Fruit fly (Drosophila melanogaster) whole organism, embryonic: ENCODE results near the gene lectin-37Da.
A peak's percentile ranks its signal among the peaks of the same experiment; 100 is the strongest.

Experiments used
- CG11696 ChIP-seq: fragments of 200-800 bp; sonication (Bioruptor generic); IDR thresholded peaks from 2 replicates; pipeline ENCODE4 v1.3.6; 2022; ENCODE audit warnings: missing biosample characterization, missing genetic modification characterization
- CG1233 ChIP-seq: fragments of 200-800 bp; sonication (Bioruptor generic); optimal IDR thresholded peaks from 4 replicates; lab custom pipeline; 2018; ENCODE audit warnings: missing biosample characterization, mild to moderate bottlenecking, missing genetic modification characterization
- CG12659 ChIP-seq: fragments of 200-800 bp; sonication (Bioruptor generic); optimal IDR thresholded peaks from 3 replicates; lab custom pipeline; 2017; ENCODE audit warnings: mild to moderate bottlenecking, missing biosample characterization, missing genetic modification reagents, missing genetic modification characterization
- CG13287 ChIP-seq: fragments of 200-800 bp; sonication (Bioruptor generic); IDR thresholded peaks from 2 replicates; pipeline ENCODE4 v1.3.6; 2022; ENCODE audit warnings: missing biosample characterization, missing genetic modification characterization; ENCODE audit not compliant: partially characterized antibody
- CG14050 ChIP-seq: fragments of 200-800 bp; sonication (Bioruptor generic); IDR thresholded peaks from 3 replicates; pipeline ENCODE4 v1.3.6; 2022; ENCODE audit warnings: missing biosample characterization, missing genetic modification characterization
- CG14860 ChIP-seq: fragments of 200-800 bp; sonication (Bioruptor generic); IDR thresholded peaks from 3 replicates; pipeline ENCODE4 v1.3.6; 2022; ENCODE audit warnings: missing biosample characterization, missing genetic modification characterization; ENCODE audit not compliant: partially characterized antibody
- CG1603 ChIP-seq: fragments of 200-800 bp; sonication (Bioruptor generic); optimal IDR thresholded peaks from 2 replicates; lab custom pipeline; 2019; ENCODE audit warnings: missing biosample characterization, mild to moderate bottlenecking, missing genetic modification characterization, moderate library complexity
- CG16815 ChIP-seq: fragments of 200-800 bp; sonication (Bioruptor generic); optimal IDR thresholded peaks from 3 replicates; lab custom pipeline; 2017; ENCODE audit warnings: missing biosample characterization, mild to moderate bottlenecking, missing genetic modification characterization
- CG2116 ChIP-seq: fragments of 200-800 bp; sonication (Bioruptor generic); optimal IDR thresholded peaks from 3 replicates; lab custom pipeline; 2018; ENCODE audit warnings: missing biosample characterization, mild to moderate bottlenecking, missing genetic modification characterization
- CG30020 ChIP-seq: fragments of 200-800 bp; optimal IDR thresholded peaks from 2 replicates; lab custom pipeline; 2019; ENCODE audit warnings: missing biosample characterization, mild to moderate bottlenecking, missing genetic modification characterization, moderate library complexity
- CG31224 ChIP-seq: fragments of 200-800 bp; sonication (Bioruptor generic); IDR thresholded peaks from 2 replicates; pipeline ENCODE4 v1.3.6; 2022; ENCODE audit warnings: missing biosample characterization, missing genetic modification characterization
- CG3847 ChIP-seq: fragments of 200-800 bp; sonication (Bioruptor generic); IDR thresholded peaks from 2 replicates; pipeline ENCODE4 v1.3.6; 2022; ENCODE audit warnings: missing biosample characterization, missing genetic modification characterization
- CG6791 ChIP-seq: fragments of 200-800 bp; sonication (Bioruptor generic); IDR thresholded peaks from 3 replicates; pipeline ENCODE4 v1.3.6; 2022; ENCODE audit warnings: missing biosample characterization, missing genetic modification characterization; ENCODE audit not compliant: partially characterized antibody
- CG7928 ChIP-seq: fragments of 200-800 bp; sonication (Bioruptor generic); optimal IDR thresholded peaks from 2 replicates; lab custom pipeline; 2017; ENCODE audit warnings: missing biosample characterization, mild to moderate bottlenecking, missing genetic modification characterization
- CG9437 ChIP-seq: fragments of 200-800 bp; sonication (Bioruptor generic); optimal IDR thresholded peaks from 2 replicates; lab custom pipeline; 2018; ENCODE audit warnings: missing biosample characterization, mild to moderate bottlenecking, missing genetic modification characterization
- Dbx ChIP-seq: fragments of 200-800 bp; sonication (Bioruptor generic); IDR thresholded peaks from 3 replicates; pipeline ENCODE4 v1.3.6; 2022; ENCODE audit warnings: missing biosample characterization, missing genetic modification characterization
- Dp ChIP-seq: fragments of 200-800 bp; sonication (Bioruptor generic); optimal IDR thresholded peaks from 2 replicates; lab custom pipeline; 2018; ENCODE audit warnings: missing biosample characterization, mild to moderate bottlenecking, missing genetic modification characterization, moderate library complexity
- Eip74EF ChIP-seq, 2 experiments: fragments of 200-800 bp in 1 of 2; fragments of >200 bp in 1 of 2; sonication (Bioruptor generic) in 1 of 2; optimal IDR thresholded peaks; 2 replicates each; lab custom pipeline; 2017 to 2019; ENCODE audit warnings: missing biosample characterization in 2 of 2, missing genetic modification characterization in 2 of 2, mild to moderate bottlenecking in 1 of 2, moderate library complexity in 1 of 2
- HmgZ ChIP-seq: fragments of 200-800 bp; sonication (Bioruptor generic); optimal IDR thresholded peaks from 2 replicates; lab custom pipeline; 2018; ENCODE audit warnings: missing biosample characterization, mild to moderate bottlenecking, missing genetic modification characterization
- Hmr ChIP-seq: fragments of 200-800 bp; sonication (Bioruptor generic); optimal IDR thresholded peaks from 3 replicates; lab custom pipeline; 2017; ENCODE audit warnings: mild to moderate bottlenecking, missing biosample characterization, missing genetic modification reagents, missing genetic modification characterization
- Hr51 ChIP-seq, 2 experiments: fragments of 200-800 bp; sonication (Bioruptor generic); optimal IDR thresholded peaks; 2 replicates in 1 of 2; 3 replicates in 1 of 2; lab custom pipeline; 2016 to 2018; ENCODE audit warnings: missing biosample characterization in 2 of 2, missing genetic modification characterization in 2 of 2, mild to moderate bottlenecking in 1 of 2, moderate library complexity in 1 of 2
- Lhr ChIP-seq: fragments of 200-800 bp; sonication (Bioruptor generic); optimal IDR thresholded peaks from 3 replicates; lab custom pipeline; 2017; ENCODE audit warnings: mild to moderate bottlenecking, missing biosample characterization, missing genetic modification reagents, missing genetic modification characterization
- MESR4 ChIP-seq: fragments of 200-800 bp; sonication (Bioruptor generic); optimal IDR thresholded peaks from 2 replicates; lab custom pipeline; 2018; ENCODE audit warnings: missing biosample characterization, mild to moderate bottlenecking, missing genetic modification characterization, moderate library complexity
- Pdp1 ChIP-seq, 2 experiments: fragments of 200-800 bp; sonication (Bioruptor generic); optimal IDR thresholded peaks; 3 replicates each; lab custom pipeline; 2016; ENCODE audit warnings: missing biosample characterization in 2 of 2, missing genetic modification characterization in 2 of 2, mild to moderate bottlenecking in 1 of 2, moderate library complexity in 1 of 2
- Poxn ChIP-seq: fragments of 200-800 bp; sonication (Bioruptor generic); IDR thresholded peaks from 2 replicates; pipeline ENCODE4 v1.3.6; 2022; ENCODE audit warnings: missing biosample characterization, missing genetic modification characterization
- Ptx1 ChIP-seq: fragments of 200-800 bp; sonication (Bioruptor generic); IDR thresholded peaks from 2 replicates; pipeline ENCODE4 v1.3.6; 2022; ENCODE audit warnings: missing biosample characterization, missing genetic modification characterization
- Rfx ChIP-seq: fragments of 200-800 bp; sonication (Bioruptor generic); IDR thresholded peaks from 2 replicates; pipeline ENCODE4 v1.3.6; 2022; ENCODE audit warnings: missing biosample characterization, missing genetic modification characterization
- Scr ChIP-seq: fragments of 200-800 bp; sonication (Bioruptor generic); IDR thresholded peaks from 2 replicates; pipeline ENCODE4 v1.3.6; 2022; ENCODE audit warnings: missing biosample characterization, missing genetic modification characterization; ENCODE audit not compliant: partially characterized antibody
- Sin3A ChIP-seq: fragments of >200 bp; optimal IDR thresholded peaks from 2 replicates; lab custom pipeline; 2018
- abd-A ChIP-seq: fragments of 200-800 bp; sonication (Bioruptor generic); optimal IDR thresholded peaks from 3 replicates; lab custom pipeline; 2019; ENCODE audit warnings: missing biosample characterization, mild to moderate bottlenecking, missing genetic modification characterization, moderate library complexity
- br ChIP-seq: fragments of >200 bp; optimal IDR thresholded peaks from 2 replicates; lab custom pipeline; 2017
- cg ChIP-seq: fragments of 200-800 bp; sonication (Bioruptor generic); optimal IDR thresholded peaks from 3 replicates; lab custom pipeline; 2019; ENCODE audit warnings: missing biosample characterization, mild to moderate bottlenecking, missing genetic modification characterization, moderate library complexity
- crp ChIP-seq, 2 experiments: fragments of 200-800 bp; sonication (Bioruptor generic); optimal IDR thresholded peaks; 2 replicates in 1 of 2; 3 replicates in 1 of 2; lab custom pipeline; 2017; ENCODE audit warnings: missing biosample characterization in 2 of 2, missing genetic modification characterization in 2 of 2, mild to moderate bottlenecking in 1 of 2, moderate library complexity in 1 of 2
- dm ChIP-seq: fragments of 200-800 bp; sonication (Bioruptor generic); optimal IDR thresholded peaks from 3 replicates; lab custom pipeline; 2016; ENCODE audit warnings: missing biosample characterization, missing genetic modification characterization
- dmrt99B ChIP-seq: fragments of 200-800 bp; sonication (Bioruptor generic); optimal IDR thresholded peaks from 2 replicates; lab custom pipeline; 2018; ENCODE audit warnings: missing biosample characterization, mild to moderate bottlenecking, missing genetic modification characterization, moderate library complexity
- ind ChIP-seq: fragments of 200-800 bp; sonication (Bioruptor generic); optimal IDR thresholded peaks from 3 replicates; lab custom pipeline; 2016; ENCODE audit warnings: missing biosample characterization, missing genetic modification characterization
- jumu ChIP-seq: fragments of 200-800 bp; sonication (Bioruptor generic); optimal IDR thresholded peaks from 3 replicates; lab custom pipeline; 2016; ENCODE audit warnings: missing biosample characterization, missing genetic modification characterization
- kay ChIP-seq: fragments of 200-800 bp; sonication (Bioruptor generic); optimal IDR thresholded peaks from 2 replicates; lab custom pipeline; 2016; ENCODE audit warnings: missing biosample characterization, missing genetic modification characterization
- nerfin-1 ChIP-seq: fragments of 200-800 bp; sonication (Bioruptor generic); optimal IDR thresholded peaks from 3 replicates; lab custom pipeline; 2019; ENCODE audit warnings: missing biosample characterization, mild to moderate bottlenecking, missing genetic modification characterization, moderate library complexity
- pros ChIP-seq: fragments of 200-800 bp; sonication (Bioruptor generic); optimal IDR thresholded peaks from 3 replicates; lab custom pipeline; 2019; ENCODE audit warnings: missing biosample characterization, mild to moderate bottlenecking, missing genetic modification characterization, moderate library complexity
- sd ChIP-seq: fragments of 200-800 bp; sonication (Bioruptor generic); optimal IDR thresholded peaks from 3 replicates; lab custom pipeline; 2018; ENCODE audit warnings: missing biosample characterization, mild to moderate bottlenecking, missing genetic modification characterization, moderate library complexity
- sna ChIP-seq: fragments of 200-800 bp; sonication (Bioruptor generic); IDR thresholded peaks from 2 replicates; pipeline ENCODE4 v1.3.6; 2022; ENCODE audit warnings: missing biosample characterization, missing genetic modification characterization; ENCODE audit not compliant: partially characterized antibody
- stwl ChIP-seq: fragments of 200-800 bp; sonication (Bioruptor generic); optimal IDR thresholded peaks from 3 replicates; lab custom pipeline; 2018; ENCODE audit warnings: missing biosample characterization, mild to moderate bottlenecking, missing genetic modification characterization, moderate library complexity
- tna ChIP-seq: fragments of 200-800 bp; sonication (Bioruptor generic); IDR thresholded peaks from 2 replicates; pipeline ENCODE4 v1.3.6; 2022; ENCODE audit warnings: missing biosample characterization, missing genetic modification characterization; ENCODE audit not compliant: partially characterized antibody
- vvl ChIP-seq: fragments of 200-800 bp; sonication (Bioruptor generic); IDR thresholded peaks from 2 replicates; pipeline ENCODE4 v1.3.6; 2022; ENCODE audit warnings: missing biosample characterization, missing genetic modification characterization
- zen2 ChIP-seq: fragments of 200-800 bp; sonication (Bioruptor generic); IDR thresholded peaks from 3 replicates; pipeline ENCODE4 v1.3.6; 2022; ENCODE audit warnings: missing biosample characterization, missing genetic modification characterization; ENCODE audit not compliant: partially characterized antibody
- zf30C ChIP-seq: fragments of 200-800 bp; sonication (Bioruptor generic); optimal IDR thresholded peaks from 3 replicates; lab custom pipeline; 2018; ENCODE audit warnings: missing biosample characterization, mild to moderate bottlenecking, missing genetic modification characterization

lectin-37Da gene

DNA sequence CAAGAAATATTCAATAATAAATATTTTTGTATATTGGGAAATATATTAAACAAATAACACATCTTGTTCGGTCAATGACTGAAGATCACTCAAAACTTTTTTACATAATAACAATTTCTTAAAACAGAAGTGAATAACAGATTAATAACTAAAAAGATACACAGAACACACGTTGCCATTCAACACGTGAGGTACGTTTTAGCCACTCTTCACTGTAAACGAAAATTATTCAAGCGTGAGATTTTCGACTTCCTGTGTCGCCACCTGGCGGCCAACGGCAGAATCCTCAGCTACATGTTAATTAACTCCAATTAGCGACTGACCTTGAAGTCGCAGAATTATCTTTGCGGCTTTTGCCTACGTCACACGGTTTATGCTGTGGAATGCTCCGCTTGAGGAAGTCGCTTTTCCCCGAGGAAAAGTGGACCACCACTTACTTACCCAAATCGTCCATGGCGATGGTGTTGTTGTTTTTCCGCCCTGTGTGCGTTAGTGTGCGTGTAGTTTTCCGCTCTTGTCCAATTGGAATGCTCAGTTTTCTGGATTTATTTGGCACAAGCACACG is 7.7 kb downstream of the lectin-37Da start (continued):
- TF ChIP-seq sd (tag; lab: Kevin White, UChicago): peak; percentile 70
- TF ChIP-seq abd-A (tag; lab: Kevin White, UChicago): no peak
- peak; percentile 44 for TF ChIP-seq CG9437
- peak; percentile 53 for TF ChIP-seq CG16815 (GFP tag; lab: Kevin White, UChicago)
- TF ChIP-seq CG1233: peak; percentile 53
- TF ChIP-seq CG31224 (GFP tag; lab: Robert Waterston, UW): peak; percentile 38; the same call in 1 of the 2 replicates
- no peak for TF ChIP-seq dm (GFP tag; lab: Kevin White, UChicago)
- peak; percentile 16; the same call in 1 of the 2 replicates for TF ChIP-seq Poxn (GFP tag; lab: Robert Waterston, UW)
- TF ChIP-seq br (lab: Kevin White, UChicago): no peak
- no peak for TF ChIP-seq CG7928 (GFP tag; lab: Kevin White, UChicago)
- peak; percentile 57 to 61 for TF ChIP-seq Pdp1 (GFP tag; optimal IDR thresholded peaks at IDR 0.05; lab: Kevin White, UChicago)
- peak; percentile 13 for TF ChIP-seq jumu (GFP tag; lab: Kevin White, UChicago)
- TF ChIP-seq CG1603: peak; percentile 59
- peak; percentile 16 to 82 for TF ChIP-seq Hr51 (GFP tag; optimal IDR thresholded peaks at IDR 0.05; lab: Kevin White, UChicago)

DNA sequence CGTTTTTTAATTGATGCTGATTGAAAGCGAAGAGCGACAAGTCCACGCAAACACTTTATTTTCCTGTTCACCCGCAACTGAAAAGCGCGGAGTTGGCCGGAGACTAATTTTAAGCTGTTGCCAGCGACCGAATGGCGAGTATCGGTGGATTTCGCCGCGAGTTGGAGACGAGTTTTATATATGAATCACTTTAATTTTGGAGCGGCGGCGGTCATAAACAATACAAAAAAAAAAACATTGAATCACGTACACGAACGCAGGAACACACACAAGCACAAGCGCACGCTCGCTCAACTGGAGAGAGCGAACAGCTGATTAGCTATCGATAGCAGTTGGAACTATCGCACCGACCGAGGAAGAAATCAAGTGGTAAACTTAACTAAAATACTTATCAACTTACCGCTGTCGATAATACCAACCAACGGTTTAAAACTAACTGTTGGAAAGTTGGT is 8.2 kb downstream of the lectin-37Da start, which contains the start of gene Pax:
TSS of gene Pax (minus strand) at position 267 of the 452 bp plus-strand sequence.
- TF ChIP-seq sna (GFP tag; lab: Robert Waterston, UW): peak; percentile 92
- TF ChIP-seq CG14860 (GFP tag; lab: Robert Waterston, UW): peak; percentile 85
- peak; percentile 93 for TF ChIP-seq cg (GFP tag; lab: Kevin White, UChicago)
- peak; percentile 84 for TF ChIP-seq abd-A (tag; lab: Kevin White, UChicago)
- TF ChIP-seq kay (GFP tag; lab: Kevin White, UChicago): peak; percentile 55
- peak; percentile 95 for TF ChIP-seq CG6791 (GFP tag; lab: Robert Waterston, UW)
- no peak for TF ChIP-seq Eip74EF (GFP tag; optimal IDR thresholded peaks at IDR 0.05; lab: Kevin White, UChicago)
- TF ChIP-seq CG14050 (GFP tag; lab: Robert Waterston, UW): no peak
- TF ChIP-seq Sin3A (lab: Kevin White, UChicago): peak; percentile 34
- TF ChIP-seq CG11696: no peak
- peak; percentile 21 for TF ChIP-seq MESR4
- no peak for TF ChIP-seq zf30C
- TF ChIP-seq CG2116 (GFP tag; lab: Kevin White, UChicago): peak; percentile 66
- peak; percentile 19 for TF ChIP-seq pros (GFP tag; lab: Kevin White, UChicago)
- peak; percentile 18 for TF ChIP-seq Lhr (GFP tag; lab: Kevin White, UChicago)
- TF ChIP-seq vvl (GFP tag; lab: Robert Waterston, UW): peak; percentile 15; the same call in 1 of the 2 replicates
- peak; percentile 60 for TF ChIP-seq CG12659 (GFP tag; lab: Kevin White, UChicago)
- no peak for TF ChIP-seq dmrt99B (tag; lab: Kevin White, UChicago)
- TF ChIP-seq ind: no peak
- peak; percentile 87 to 99 for TF ChIP-seq crp (GFP tag; optimal IDR thresholded peaks at IDR 0.05; lab: Kevin White, UChicago)
- TF ChIP-seq tna (GFP tag; lab: Robert Waterston, UW): peak; percentile 88
- TF ChIP-seq Hmr: peak; percentile 11
- no peak for TF ChIP-seq CG30020
- peak; percentile 11 for TF ChIP-seq nerfin-1 (tag; lab: Kevin White, UChicago)
- peak; percentile 31 for TF ChIP-seq stwl (tag; lab: Kevin White, UChicago)
- no peak for TF ChIP-seq CG3847
- TF ChIP-seq Dp (GFP tag; lab: Kevin White, UChicago): peak; percentile 67
- peak; percentile 44 for TF ChIP-seq HmgZ
- TF ChIP-seq Rfx (GFP tag; lab: Robert Waterston, UW): peak; percentile 22; the same call in 1 of the 2 replicates
- peak; percentile 97 for TF ChIP-seq Scr
- TF ChIP-seq zen2 (GFP tag; lab: Robert Waterston, UW): peak; percentile 94
- 0 out of 3 replicates have a peak, but pooled peaks have one; percentile 18 for TF ChIP-seq Dbx
- peak; percentile 98 for TF ChIP-seq CG13287 (GFP tag; lab: Robert Waterston, UW)
- no peak for TF ChIP-seq Ptx1
